Fruit fly (Drosophila melanogaster) whole organism, embryonic: ENCODE measurements around the gene CG31735.

Experiments
- Asciz ChIP-seq: fragments of 200-800 bp; sonication (Bioruptor generic); optimal IDR thresholded peaks from 2 replicates; lab custom pipeline; 2017; ENCODE audit warnings: missing biosample characterization, mild to moderate bottlenecking, missing genetic modification characterization, missing genetic modification reagents
- Bdp1 ChIP-seq: fragments of 200-800 bp; sonication (Bioruptor generic); optimal IDR thresholded peaks from 3 replicates; lab custom pipeline; 2016; ENCODE audit warnings: missing biosample characterization, missing genetic modification characterization
- Blimp-1 ChIP-seq: fragments of 200-800 bp; sonication (Bioruptor generic); optimal IDR thresholded peaks from 3 replicates; lab custom pipeline; 2018; ENCODE audit warnings: missing biosample characterization, missing genetic modification characterization, mild to moderate bottlenecking, moderate library complexity, missing genetic modification reagents
- CG10979 ChIP-seq: fragments of 200-800 bp; sonication (Bioruptor generic); optimal IDR thresholded peaks from 2 replicates; lab custom pipeline; 2018; ENCODE audit warnings: missing biosample characterization, mild to moderate bottlenecking, missing genetic modification characterization, moderate library complexity
- CG12104 ChIP-seq: fragments of 200-800 bp; sonication (Bioruptor generic); optimal IDR thresholded peaks from 3 replicates; lab custom pipeline; 2016; ENCODE audit warnings: missing biosample characterization, missing genetic modification characterization
- CG12299 ChIP-seq: fragments of 200-800 bp; sonication (Bioruptor generic); optimal IDR thresholded peaks from 2 replicates; lab custom pipeline; 2018; ENCODE audit warnings: missing biosample characterization, mild to moderate bottlenecking, missing genetic modification characterization
- CG13287 ChIP-seq: fragments of 200-800 bp; sonication (Bioruptor generic); IDR thresholded peaks from 2 replicates; pipeline ENCODE4 v1.3.6; 2022; ENCODE audit warnings: missing biosample characterization, missing genetic modification characterization; ENCODE audit not compliant: partially characterized antibody
- CG15696 ChIP-seq: fragments of 200-800 bp; sonication (Bioruptor generic); optimal IDR thresholded peaks from 2 replicates; lab custom pipeline; 2019; ENCODE audit warnings: missing biosample characterization, mild to moderate bottlenecking, missing genetic modification characterization, moderate library complexity
- CG17186 ChIP-seq: fragments of 200-800 bp; sonication (Bioruptor generic); optimal IDR thresholded peaks from 3 replicates; lab custom pipeline; 2017; ENCODE audit warnings: missing biosample characterization, missing genetic modification reagents, missing genetic modification characterization
- CG17361 ChIP-seq: fragments of 200-800 bp; sonication (Bioruptor generic); IDR thresholded peaks from 3 replicates; pipeline ENCODE4 v1.3.6; 2022; ENCODE audit warnings: missing biosample characterization, missing genetic modification characterization
- CG17568 ChIP-seq: fragments of 200-800 bp; sonication (Bioruptor generic); optimal IDR thresholded peaks from 2 replicates; lab custom pipeline; 2018; ENCODE audit warnings: missing biosample characterization, mild to moderate bottlenecking, missing genetic modification characterization, moderate library complexity
- CG2129 ChIP-seq: fragments of 200-800 bp; sonication (Bioruptor generic); IDR thresholded peaks from 2 replicates; pipeline ENCODE4 v1.3.6; 2022; ENCODE audit warnings: missing biosample characterization, missing genetic modification characterization; ENCODE audit not compliant: partially characterized antibody
- CG3065 ChIP-seq: fragments of 200-800 bp; sonication (Bioruptor generic); optimal IDR thresholded peaks from 2 replicates; lab custom pipeline; 2016; ENCODE audit warnings: missing biosample characterization, missing genetic modification characterization
- CG31224 ChIP-seq: fragments of 200-800 bp; sonication (Bioruptor generic); IDR thresholded peaks from 2 replicates; pipeline ENCODE4 v1.3.6; 2022; ENCODE audit warnings: missing biosample characterization, missing genetic modification characterization
- CG33213 ChIP-seq: fragments of 200-800 bp; sonication (Bioruptor generic); optimal IDR thresholded peaks from 3 replicates; lab custom pipeline; 2016; ENCODE audit warnings: missing biosample characterization, missing genetic modification characterization
- CG33557 ChIP-seq: fragments of 200-800 bp; sonication (Bioruptor generic); optimal IDR thresholded peaks from 2 replicates; lab custom pipeline; 2019; ENCODE audit warnings: missing biosample characterization, mild to moderate bottlenecking, missing genetic modification characterization, moderate library complexity
- CG3838 ChIP-seq: fragments of 200-800 bp; sonication (Bioruptor generic); optimal IDR thresholded peaks from 3 replicates; lab custom pipeline; 2016; ENCODE audit warnings: missing biosample characterization, missing genetic modification characterization
- CG3995 ChIP-seq: fragments of 200-800 bp; sonication (Bioruptor generic); optimal IDR thresholded peaks from 3 replicates; lab custom pipeline; 2016; ENCODE audit warnings: missing biosample characterization, missing genetic modification characterization
- CG4617 ChIP-seq: fragments of 200-800 bp; sonication (Bioruptor generic); optimal IDR thresholded peaks from 3 replicates; lab custom pipeline; 2016; ENCODE audit warnings: missing biosample characterization, missing genetic modification characterization, borderline replicate concordance
- CG4730 ChIP-seq: fragments of 200-800 bp; sonication (Bioruptor generic); IDR thresholded peaks from 2 replicates; pipeline ENCODE4 v1.3.6; 2022; ENCODE audit warnings: missing biosample characterization, missing genetic modification characterization
- CG6765 ChIP-seq: fragments of 200-800 bp; sonication (Bioruptor generic); optimal IDR thresholded peaks from 3 replicates; lab custom pipeline; 2017; ENCODE audit warnings: missing biosample characterization, mild to moderate bottlenecking, missing genetic modification characterization
- Camta ChIP-seq: fragments of 200-800 bp; sonication (Bioruptor generic); optimal IDR thresholded peaks from 2 replicates; lab custom pipeline; 2016; ENCODE audit warnings: missing biosample characterization, missing genetic modification characterization
- Hr78 ChIP-seq, 2 experiments: fragments of 200-800 bp in 1 of 2; fragments of >200 bp in 1 of 2; sonication (Bioruptor generic) in 1 of 2; optimal IDR thresholded peaks; 2 replicates each; lab custom pipeline; 2017 to 2019; ENCODE audit warnings: missing biosample characterization in 2 of 2, missing genetic modification characterization in 2 of 2, mild to moderate bottlenecking in 1 of 2, moderate library complexity in 1 of 2
- NC2α ChIP-seq: fragments of 200-800 bp; sonication (Bioruptor generic); optimal IDR thresholded peaks from 2 replicates; lab custom pipeline; 2016; ENCODE audit warnings: missing biosample characterization, missing genetic modification characterization
- Nf-YB ChIP-seq: fragments of 200-800 bp; sonication (Bioruptor generic); optimal IDR thresholded peaks from 3 replicates; lab custom pipeline; 2019; ENCODE audit warnings: missing biosample characterization, mild to moderate bottlenecking, missing genetic modification characterization, moderate library complexity
- NfI ChIP-seq: fragments of 200-800 bp; sonication (Bioruptor generic); optimal IDR thresholded peaks from 3 replicates; lab custom pipeline; 2018; ENCODE audit warnings: missing biosample characterization, mild to moderate bottlenecking, missing genetic modification characterization, moderate library complexity
- Pdp1 ChIP-seq, 2 experiments: fragments of 200-800 bp; sonication (Bioruptor generic); optimal IDR thresholded peaks; 3 replicates each; lab custom pipeline; 2016; ENCODE audit warnings: missing biosample characterization in 2 of 2, missing genetic modification characterization in 2 of 2, mild to moderate bottlenecking in 1 of 2, moderate library complexity in 1 of 2
- Ssrp ChIP-seq: fragments of 200-800 bp; sonication (Bioruptor generic); optimal IDR thresholded peaks from 2 replicates; lab custom pipeline; 2018; ENCODE audit warnings: missing biosample characterization, mild to moderate bottlenecking, missing genetic modification characterization, moderate library complexity
- Trl ChIP-seq, 3 experiments: fragments of >200 bp in 2 of 3; fragments of 200-800 bp in 1 of 3; sonication (Bioruptor generic) in 1 of 3; optimal IDR thresholded peaks; 2 replicates in 1 of 3; 3 replicates in 2 of 3; lab custom pipeline; 2016 to 2017; ENCODE audit warnings: missing biosample characterization in 1 of 3, missing genetic modification characterization in 1 of 3
- Usf ChIP-seq: fragments of 200-800 bp; sonication (Bioruptor generic); optimal IDR thresholded peaks from 2 replicates; lab custom pipeline; 2017; ENCODE audit warnings: missing genotype, missing biosample characterization, missing genetic modification characterization
- cas ChIP-seq: fragments of 200-800 bp; sonication (Bioruptor generic); IDR thresholded peaks from 2 replicates; pipeline ENCODE4 v1.3.6; 2022; ENCODE audit warnings: missing biosample characterization, missing genetic modification characterization
- chinmo ChIP-seq: fragments of 200-800 bp; sonication (Bioruptor generic); IDR thresholded peaks from 4 replicates; pipeline ENCODE4 v1.3.6; 2022; ENCODE audit warnings: missing biosample characterization, missing genetic modification characterization; ENCODE audit not compliant: partially characterized antibody
- dan ChIP-seq: fragments of 200-800 bp; sonication (Bioruptor generic); IDR thresholded peaks from 2 replicates; pipeline ENCODE4 v1.3.6; 2022; ENCODE audit warnings: missing biosample characterization, missing genetic modification characterization
- dmrt11E ChIP-seq: fragments of 200-800 bp; sonication (Bioruptor generic); optimal IDR thresholded peaks from 3 replicates; lab custom pipeline; 2018; ENCODE audit warnings: missing biosample characterization, mild to moderate bottlenecking, missing genetic modification characterization, moderate library complexity
- emc ChIP-seq: fragments of 200-800 bp; sonication (Bioruptor generic); optimal IDR thresholded peaks from 2 replicates; lab custom pipeline; 2016; ENCODE audit warnings: missing biosample characterization, missing genetic modification characterization
- eve ChIP-seq, 2 experiments: fragments of >200 bp; optimal IDR thresholded peaks; 2 replicates each; lab custom pipeline; 2017; ENCODE audit warnings: missing biosample characterization in 2 of 2, missing genetic modification characterization in 2 of 2
- jing ChIP-seq: fragments of 200-800 bp; sonication (Bioruptor generic); optimal IDR thresholded peaks from 2 replicates; lab custom pipeline; 2018; ENCODE audit warnings: missing biosample characterization, mild to moderate bottlenecking, missing genetic modification characterization
- klu ChIP-seq: fragments of 200-800 bp; sonication (Bioruptor generic); IDR thresholded peaks from 2 replicates; pipeline ENCODE4 v1.3.6; 2022; ENCODE audit warnings: missing biosample characterization, missing genetic modification characterization
- nmo ChIP-seq: fragments of 200-800 bp; sonication (Bioruptor generic); optimal IDR thresholded peaks from 2 replicates; lab custom pipeline; 2018; ENCODE audit warnings: missing biosample characterization, mild to moderate bottlenecking, missing genetic modification characterization, moderate library complexity
- nom ChIP-seq: fragments of 200-800 bp; sonication (Bioruptor generic); optimal IDR thresholded peaks from 2 replicates; lab custom pipeline; 2017; ENCODE audit warnings: missing biosample characterization, missing genetic modification characterization, mild to moderate bottlenecking, moderate library complexity, missing genetic modification reagents
- pb ChIP-seq: fragments of 200-800 bp; sonication (Bioruptor generic); optimal IDR thresholded peaks from 3 replicates; lab custom pipeline; 2016; ENCODE audit warnings: missing biosample characterization, missing genetic modification characterization
- pros ChIP-seq: fragments of 200-800 bp; sonication (Bioruptor generic); optimal IDR thresholded peaks from 3 replicates; lab custom pipeline; 2019; ENCODE audit warnings: missing biosample characterization, mild to moderate bottlenecking, missing genetic modification characterization, moderate library complexity
- vnd ChIP-seq: fragments of 200-800 bp; sonication (Bioruptor generic); IDR thresholded peaks from 3 replicates; pipeline ENCODE4 v1.3.6; 2022; ENCODE audit warnings: missing biosample characterization, missing genetic modification characterization; ENCODE audit not compliant: partially characterized antibody
- wdn ChIP-seq: fragments of 200-800 bp; sonication (Bioruptor generic); IDR thresholded peaks from 2 replicates; pipeline ENCODE4 v1.3.6; 2022; ENCODE audit warnings: missing biosample characterization, missing genetic modification characterization
- wor ChIP-seq: fragments of 200-800 bp; sonication (Bioruptor generic); IDR thresholded peaks from 2 replicates; pipeline ENCODE4 v1.3.6; 2022; ENCODE audit warnings: missing biosample characterization, missing genetic modification characterization
- zf30C ChIP-seq: fragments of 200-800 bp; sonication (Bioruptor generic); optimal IDR thresholded peaks from 3 replicates; lab custom pipeline; 2018; ENCODE audit warnings: missing biosample characterization, mild to moderate bottlenecking, missing genetic modification characterization
- zfh1 ChIP-seq: fragments of 200-800 bp; sonication (Bioruptor generic); IDR thresholded peaks from 3 replicates; pipeline ENCODE4 v1.3.6; 2022; ENCODE audit warnings: missing biosample characterization, missing genetic modification characterization

Gene CG31735

DNA sequence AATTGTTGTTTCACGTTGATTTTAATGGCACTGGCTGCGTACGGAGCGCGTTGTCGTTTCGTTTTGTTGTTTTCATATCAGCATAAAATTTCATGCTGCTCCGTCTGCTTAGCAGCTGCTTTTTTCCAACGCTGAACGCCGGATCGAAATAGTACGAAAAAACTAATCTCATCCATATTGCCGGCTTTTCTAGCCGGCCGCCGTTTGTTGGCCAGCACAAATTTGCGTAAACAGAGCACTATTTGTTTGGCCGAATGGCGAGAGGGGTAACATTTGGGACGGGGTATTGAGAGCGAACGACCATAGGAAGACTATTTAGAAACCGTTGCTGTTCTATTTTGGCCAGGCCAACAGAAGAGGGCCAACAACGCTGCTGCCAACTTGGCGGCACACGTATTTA is 14.6 kb downstream of the CG31735 start (continued):
- TF ChIP-seq Ssrp (no peak), klu (GFP tag; lab: Robert Waterston, UW) (no peak), Bdp1 (GFP tag; lab: Kevin White, UChicago) (no peak), CG4617 (GFP tag; lab: Kevin White, UChicago) (no peak), wor (GFP tag; lab: Robert Waterston, UW) (no peak), cas (GFP tag; lab: Robert Waterston, UW) (no peak), pb (GFP tag; lab: Kevin White, UChicago) (peak; percentile 58), CG33213 (no peak), CG13287 (GFP tag; lab: Robert Waterston, UW) (peak; percentile 43), CG12299 (tag; lab: Kevin White, UChicago) (no peak), Usf (GFP tag; lab: Kevin White, UChicago) (no peak), CG10979 (tag; lab: Kevin White, UChicago) (no peak), nmo (GFP tag; lab: Kevin White, UChicago) (no peak), CG3838 (GFP tag; lab: Kevin White, UChicago) (no peak), CG15696 (tag; lab: Kevin White, UChicago) (no peak), Camta (no peak), CG17186 (no peak), CG33557 (GFP tag; lab: Kevin White, UChicago) (no peak), zf30C (GFP tag; lab: Kevin White, UChicago) (no peak)

DNA sequence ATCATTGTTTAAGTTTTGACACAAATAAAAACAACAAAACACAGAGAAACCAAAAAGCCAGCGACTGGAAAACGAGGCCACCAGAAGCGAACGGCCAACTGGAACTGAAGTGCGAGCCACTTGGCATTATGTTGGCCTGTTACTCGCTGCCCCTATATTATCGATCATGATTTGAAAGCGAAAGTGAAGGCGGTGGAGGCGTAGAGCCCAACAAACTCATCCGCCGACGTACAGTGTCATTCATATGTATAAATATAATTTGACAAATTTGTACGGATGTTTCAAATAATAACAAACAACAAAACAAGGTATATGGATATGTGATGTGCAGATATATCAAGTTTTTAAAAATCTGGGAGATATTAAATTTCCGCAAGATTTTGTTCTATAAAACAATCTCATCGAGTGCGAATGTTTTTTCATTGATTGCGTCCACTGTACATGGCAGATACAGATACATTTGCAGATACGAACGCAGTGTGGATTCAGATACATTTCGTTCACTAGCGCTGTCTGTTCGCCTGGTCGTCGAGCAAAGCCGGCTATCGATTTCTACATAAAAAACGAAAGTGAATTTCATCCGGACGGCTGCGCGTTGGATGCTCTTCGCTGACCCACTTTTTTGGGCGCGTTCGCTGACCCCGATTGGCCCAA is 15.8 kb downstream of the CG31735 start:
- peak; percentile 96 for TF ChIP-seq dmrt11E (tag; lab: Kevin White, UChicago)
- peak; percentile 16 for TF ChIP-seq pros (GFP tag; lab: Kevin White, UChicago)
- TF ChIP-seq Nf-YB (GFP tag; lab: Kevin White, UChicago), result peak; percentile 80
- TF ChIP-seq dan (GFP tag; lab: Robert Waterston, UW), result peak; percentile 62; the same call in 1 of the 2 replicates
- peak in 1 of 2 experiments; percentile 98 for TF ChIP-seq eve (GFP tag; optimal IDR thresholded peaks at IDR 0.05; lab: Kevin White, UChicago)
- no peak for TF ChIP-seq Trl (optimal IDR thresholded peaks at IDR 0.05; lab: Kevin White, UChicago)
- TF ChIP-seq Trl (GFP tag; optimal IDR thresholded peaks at IDR 0.05; lab: Kevin White, UChicago), result peak; percentile 97
- peak; percentile 78 for TF ChIP-seq nom (GFP tag; lab: Kevin White, UChicago)
- peak; percentile 70 for TF ChIP-seq CG3995 (GFP tag; lab: Kevin White, UChicago)
- TF ChIP-seq CG12104 (GFP tag; lab: Kevin White, UChicago), result peak; percentile 91
- peak; percentile 74 for TF ChIP-seq emc (GFP tag; lab: Kevin White, UChicago)
- peak; percentile 95 for TF ChIP-seq zfh1 (GFP tag; lab: Robert Waterston, UW)
- peak; percentile 91 to 96 for TF ChIP-seq Pdp1 (GFP tag; optimal IDR thresholded peaks at IDR 0.05; lab: Kevin White, UChicago)
- no peak for TF ChIP-seq Hr78 (GFP tag; optimal IDR thresholded peaks at IDR 0.05; lab: Kevin White, UChicago)
- TF ChIP-seq CG17361 (GFP tag; lab: Robert Waterston, UW), result peak; percentile 95
- TF ChIP-seq vnd (GFP tag; lab: Robert Waterston, UW), result 0 out of 3 replicates have a peak, but pooled peaks have one; percentile 23
- TF ChIP-seq CG6765 (GFP tag; lab: Kevin White, UChicago), result peak; percentile 72
- no peak; the same call in 3 of the 4 replicates for TF ChIP-seq chinmo (GFP tag; lab: Robert Waterston, UW)
- peak; percentile 96 for TF ChIP-seq Asciz (GFP tag; lab: Kevin White, UChicago)
- TF ChIP-seq CG2129 (GFP tag; lab: Robert Waterston, UW), result no peak
- TF ChIP-seq NC2α (GFP tag; lab: Kevin White, UChicago), result peak; percentile 97
- peak; percentile 95 for TF ChIP-seq CG4730
- peak; percentile 94 for TF ChIP-seq NfI
- TF ChIP-seq CG17568, result peak; percentile 94
- peak; percentile 97 for TF ChIP-seq CG31224 (GFP tag; lab: Robert Waterston, UW)
- peak; percentile 92 for TF ChIP-seq wdn (GFP tag; lab: Robert Waterston, UW)
- peak; percentile 97 for TF ChIP-seq jing (GFP tag; lab: Kevin White, UChicago)
- TF ChIP-seq Blimp-1 (GFP tag; lab: Kevin White, UChicago), result peak; percentile 100
- TF ChIP-seq CG3065 (GFP tag; lab: Kevin White, UChicago), result peak; percentile 93
